Fruit fly (Drosophila melanogaster): ENCODE results near the gene bap.
A peak's percentile ranks its signal among the peaks of the same experiment; 100 is the strongest.

Gene bap

dm6 chr3R:21349870-21350314, 38.8 kb upstream of the bap start (continued):
- TF ChIP-seq CG17359 (tag; optimal IDR thresholded peaks at IDR 0.05): peak; percentile 73
- peak; percentile 76 for TF ChIP-seq HLHmδ (GFP tag; optimal IDR thresholded peaks at IDR 0.05)
- peak; percentile 25 for TF ChIP-seq PHDP (tag; optimal IDR thresholded peaks at IDR 0.05)
- TF ChIP-seq CG1792 (GFP tag; optimal IDR thresholded peaks at IDR 0.05): peak; percentile 33
- TF ChIP-seq CG1233 (GFP tag; optimal IDR thresholded peaks at IDR 0.05): peak; percentile 62
- no peak for TF ChIP-seq MBD-R2 (GFP tag; IDR thresholded peaks at IDR 0.05)
- no peak for TF ChIP-seq CG18476 (GFP tag; optimal IDR thresholded peaks at IDR 0.05)
- TF ChIP-seq CG14050 (GFP tag; IDR thresholded peaks at IDR 0.05): no peak
- peak; percentile 6 for TF ChIP-seq pho (GFP tag; optimal IDR thresholded peaks at IDR 0.05)
- TF ChIP-seq Fer3 (tag; optimal IDR thresholded peaks at IDR 0.05): peak; percentile 55
- peak; percentile 79 for TF ChIP-seq CG7987 (GFP tag; optimal IDR thresholded peaks at IDR 0.05)
- peak; percentile 77 for TF ChIP-seq Vsx1 (GFP tag; optimal IDR thresholded peaks at IDR 0.05)
- no peak for TF ChIP-seq Dip3 (GFP tag; optimal IDR thresholded peaks at IDR 0.05)
- TF ChIP-seq zfh2 (GFP tag; optimal IDR thresholded peaks at IDR 0.05): peak; percentile 10
- peak; percentile 65 for TF ChIP-seq Fer1 (GFP tag; optimal IDR thresholded peaks at IDR 0.05)
- peak; percentile 37 for TF ChIP-seq CG33557 (GFP tag; optimal IDR thresholded peaks at IDR 0.05)
- peak; percentile 3 for TF ChIP-seq salm (tag; optimal IDR thresholded peaks at IDR 0.05)
- TF ChIP-seq E2f2 (GFP tag; IDR thresholded peaks at IDR 0.05): no peak
- peak; percentile 29 for TF ChIP-seq CG4328 (GFP tag; optimal IDR thresholded peaks at IDR 0.05)
- TF ChIP-seq odd (GFP tag; optimal IDR thresholded peaks at IDR 0.05): peak; percentile 61
- TF ChIP-seq Six4 (GFP tag; optimal IDR thresholded peaks at IDR 0.05): no peak
- no peak for TF ChIP-seq Mrtf (GFP tag; IDR thresholded peaks at IDR 0.05)
- TF ChIP-seq CG7745 (tag; optimal IDR thresholded peaks at IDR 0.05): peak; percentile 17
- peak; percentile 35 for TF ChIP-seq cwo (GFP tag; optimal IDR thresholded peaks at IDR 0.05)
- no peak for TF ChIP-seq CG8478 (optimal IDR thresholded peaks at IDR 0.05)
- TF ChIP-seq ATbp (GFP tag; optimal IDR thresholded peaks at IDR 0.05): peak; percentile 88
- no peak for TF ChIP-seq Dad (GFP tag; optimal IDR thresholded peaks at IDR 0.05)
- peak; percentile 47 for TF ChIP-seq scrt (GFP tag; optimal IDR thresholded peaks at IDR 0.05)
- peak in 1 of 2 experiments; percentile 49 for TF ChIP-seq bsh (GFP tag; optimal IDR thresholded peaks at IDR 0.05)
- no peak for TF ChIP-seq Ets97D (GFP tag; optimal IDR thresholded peaks at IDR 0.05)
- peak; percentile 15 for TF ChIP-seq Camta (GFP tag; optimal IDR thresholded peaks at IDR 0.05)
- no peak for TF ChIP-seq trh (GFP tag; optimal IDR thresholded peaks at IDR 0.05)
- TF ChIP-seq CG12744 (GFP tag; optimal IDR thresholded peaks at IDR 0.05): no peak
- peak; percentile 90 for TF ChIP-seq Med (GFP tag)
- peak; percentile 69 for TF ChIP-seq CG13296 (GFP tag; optimal IDR thresholded peaks at IDR 0.05)
- TF ChIP-seq wdn (GFP tag; IDR thresholded peaks at IDR 0.05): no peak
- peak; percentile 42 for TF ChIP-seq CG6254 (GFP tag; optimal IDR thresholded peaks at IDR 0.05)
- TF ChIP-seq tx (GFP tag; optimal IDR thresholded peaks at IDR 0.05): no peak
- peak; percentile 35 for TF ChIP-seq kah (GFP tag; optimal IDR thresholded peaks at IDR 0.05)
- TF ChIP-seq CG10366 (GFP tag; IDR thresholded peaks at IDR 0.05): no peak
- TF ChIP-seq Mes4 (GFP tag; optimal IDR thresholded peaks at IDR 0.05): peak; percentile 39
- peak; percentile 53 for TF ChIP-seq CG3281 (GFP tag; optimal IDR thresholded peaks at IDR 0.05)
- peak; percentile 11 for TF ChIP-seq CG15514 (GFP tag; optimal IDR thresholded peaks at IDR 0.05)
- TF ChIP-seq sens (GFP tag): peak; percentile 83
- peak; percentile 77 for TF ChIP-seq kni (GFP tag; optimal IDR thresholded peaks at IDR 0.05)
- no peak for TF ChIP-seq ab (GFP tag; optimal IDR thresholded peaks at IDR 0.05)
- TF ChIP-seq CG3065 (GFP tag; optimal IDR thresholded peaks at IDR 0.05): no peak
- peak; percentile 59 for TF ChIP-seq repo (GFP tag; optimal IDR thresholded peaks at IDR 0.05)
- TF ChIP-seq CG17568 (GFP tag; optimal IDR thresholded peaks at IDR 0.05): peak; percentile 11
- peak; percentile 83 for TF ChIP-seq wek (GFP tag; optimal IDR thresholded peaks at IDR 0.05)
- no peak for TF ChIP-seq CG7271 (tag; optimal IDR thresholded peaks at IDR 0.05)
